Worm (Caenorhabditis elegans) whole organism, midembryonic: ENCODE results near the gene srw-121.

Experiments
- T22C8.4 ChIP-seq: fragments of 200-800 bp; sonication (Bioruptor generic); IDR thresholded peaks from 2 replicates; pipeline ENCODE4 v1.3.6; 2022; ENCODE audit warnings: missing genetic modification characterization, missing compliant biosample characterization
- cog-1 ChIP-seq: sonication (generic microtip); optimal IDR thresholded peaks from 2 replicates; lab custom pipeline; 2016; ENCODE audit warnings: missing genetic modification characterization, missing compliant biosample characterization
- flt-1 ChIP-seq: fragments of 200-800 bp; sonication (Bioruptor generic); IDR thresholded peaks from 2 replicates; pipeline ENCODE4 v1.3.6; 2022; ENCODE audit warnings: missing genetic modification characterization, missing compliant biosample characterization
- klf-2 ChIP-seq: fragments of 200-800 bp; sonication (Bioruptor generic); conservative IDR thresholded peaks from 2 replicates; pipeline ENCODE4 v1.3.6; 2022; ENCODE audit warnings: missing genetic modification reagents, missing genetic modification characterization, missing compliant biosample characterization
- med-1 ChIP-seq: sonication (generic microtip); optimal IDR thresholded peaks from 2 replicates; lab custom pipeline; 2017; ENCODE audit warnings: missing genetic modification characterization, mild to moderate bottlenecking, missing compliant biosample characterization, antibody characterized with exemption, missing genetic modification reagents; ENCODE audit not compliant: insufficient read depth
- ref-1 ChIP-seq: fragments of 200-800 bp; sonication (Bioruptor generic); conservative IDR thresholded peaks from 2 replicates; pipeline ENCODE4 v1.3.6; 2022; ENCODE audit warnings: missing genetic modification reagents, missing genetic modification characterization, missing compliant biosample characterization
- tab-1 ChIP-seq: fragments of 200-800 bp; sonication (Bioruptor generic); IDR thresholded peaks from 2 replicates; pipeline ENCODE4 v1.3.6; 2022; ENCODE audit warnings: missing genetic modification characterization, missing compliant biosample characterization
- ztf-23 ChIP-seq: fragments of 200-800 bp; sonication (Bioruptor generic); IDR thresholded peaks from 2 replicates; pipeline ENCODE4 v1.3.6; 2022; ENCODE audit warnings: missing genetic modification reagents, missing genetic modification characterization, missing compliant biosample characterization
- ztf-29 ChIP-seq: fragments of 200-800 bp; sonication (Bioruptor generic); IDR thresholded peaks from 2 replicates; pipeline ENCODE4 v1.3.6; 2022; ENCODE audit warnings: missing genetic modification reagents, missing genetic modification characterization, missing compliant biosample characterization

Gene srw-121

DNA sequence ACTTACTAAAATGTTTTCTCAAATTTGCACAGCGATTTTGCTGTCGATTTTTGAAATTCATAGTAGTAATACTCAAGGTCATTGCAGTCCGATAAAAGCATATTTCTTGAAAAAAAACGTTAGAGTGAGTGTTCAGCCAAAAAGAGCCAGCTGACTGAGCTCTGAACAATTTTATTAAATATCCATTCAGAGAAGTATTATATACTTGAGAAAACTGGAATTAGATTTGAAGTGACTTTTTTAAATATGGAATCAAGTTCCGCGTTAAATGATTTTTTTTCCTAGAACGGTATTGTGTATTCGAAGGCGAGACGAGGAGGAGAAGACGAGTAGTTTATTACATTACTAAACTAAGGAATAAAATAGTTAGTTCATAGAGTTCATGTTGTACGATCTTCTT lies at the start of gene srw-121:
Gene srw-121 (minus strand): TSS at position 101 of the 400 bp plus-strand sequence.
- TF ChIP-seq tab-1 (GFP tag; lab: Robert Waterston, UW) (no peak), ref-1 (no peak), cog-1 (tag; lab: Kevin White, UChicago) (no peak), klf-2 (GFP tag; lab: Robert Waterston, UW) (no peak)

DNA sequence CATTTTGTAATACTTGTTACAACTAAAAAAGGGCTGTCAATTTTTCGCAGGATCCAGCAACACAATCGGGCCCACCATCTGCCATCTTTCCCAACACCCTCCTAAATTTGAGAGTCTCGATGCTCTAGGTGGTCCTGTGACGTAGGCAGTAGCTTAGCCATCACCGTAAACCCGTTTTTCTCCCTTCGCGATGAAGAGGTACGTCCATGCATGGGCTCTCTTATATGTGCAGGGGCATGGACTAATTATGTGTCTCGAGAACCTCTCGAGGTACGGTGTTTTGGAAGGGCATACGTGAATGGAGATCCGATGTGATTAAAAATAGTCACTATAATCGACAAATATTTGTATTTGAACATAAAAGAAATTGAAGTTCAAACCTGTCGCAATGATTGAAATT lies 49.5 kb upstream of the srw-121 start:
- TF ChIP-seq klf-2 (GFP tag; lab: Robert Waterston, UW) = no peak
- TF ChIP-seq T22C8.4 (GFP tag; lab: Robert Waterston, UW) = no peak
- TF ChIP-seq ztf-29 (GFP tag; lab: Robert Waterston, UW) = no peak
- TF ChIP-seq cog-1 (tag; lab: Kevin White, UChicago) = no peak
- no peak for TF ChIP-seq ref-1
- no peak for TF ChIP-seq tab-1 (GFP tag; lab: Robert Waterston, UW)

DNA sequence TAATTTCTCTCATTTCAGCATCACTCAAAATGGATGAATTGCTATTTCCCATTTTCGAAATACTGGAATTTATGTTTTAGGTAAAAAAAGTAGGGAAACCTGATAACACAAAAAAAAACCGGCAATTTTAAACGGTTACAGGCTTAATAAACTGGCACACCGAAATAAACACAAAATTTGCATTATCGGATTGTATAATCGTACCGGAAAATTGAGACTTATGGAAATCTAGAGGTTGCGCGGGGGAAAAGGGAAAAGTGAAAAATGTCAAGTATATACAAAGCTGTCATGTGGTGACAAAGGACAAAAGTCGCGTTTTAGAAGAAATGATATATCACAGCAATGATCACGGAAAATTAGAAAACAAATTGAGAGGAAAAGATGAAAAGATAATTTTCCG lies 47.9 kb upstream of the srw-121 start, which contains the start of gene chpf-2:
Gene chpf-2 (minus strand): TSS at position 101 of the 400 bp plus-strand sequence.
- TF ChIP-seq ztf-29 (GFP tag; lab: Robert Waterston, UW) (no peak), flt-1 (GFP tag; lab: Robert Waterston, UW) (no peak), ref-1 (no peak), med-1 (no peak), tab-1 (GFP tag; lab: Robert Waterston, UW) (no peak), klf-2 (GFP tag; lab: Robert Waterston, UW) (no peak)

DNA sequence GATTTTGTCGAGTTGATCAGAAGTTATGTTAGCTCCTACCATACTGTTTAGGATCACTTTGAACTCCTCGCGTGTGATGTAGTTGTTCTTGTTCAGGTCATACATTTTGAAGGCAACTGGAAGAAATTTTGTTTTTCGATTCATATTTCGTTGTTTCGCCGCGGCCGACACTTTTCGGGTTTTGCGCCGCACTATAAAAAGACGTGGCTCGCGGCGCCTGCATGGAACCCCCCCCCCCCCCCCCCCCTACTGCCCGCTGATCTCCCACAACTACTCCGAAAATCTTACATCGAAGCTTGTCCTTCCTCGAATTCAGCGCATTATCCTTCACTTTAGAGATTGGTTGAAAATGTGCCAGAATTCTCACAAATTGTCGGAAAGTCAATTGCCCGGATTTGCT lies 46.7 kb upstream of the srw-121 start:
- TF ChIP-seq ztf-23 (GFP tag; lab: Robert Waterston, UW) (no peak), T22C8.4 (GFP tag; lab: Robert Waterston, UW) (no peak), tab-1 (GFP tag; lab: Robert Waterston, UW) (no peak), ztf-29 (GFP tag; lab: Robert Waterston, UW) (no peak), klf-2 (GFP tag; lab: Robert Waterston, UW) (no peak), med-1 (no peak), cog-1 (tag; lab: Kevin White, UChicago) (no peak), ref-1 (no peak), flt-1 (GFP tag; lab: Robert Waterston, UW) (no peak)

DNA sequence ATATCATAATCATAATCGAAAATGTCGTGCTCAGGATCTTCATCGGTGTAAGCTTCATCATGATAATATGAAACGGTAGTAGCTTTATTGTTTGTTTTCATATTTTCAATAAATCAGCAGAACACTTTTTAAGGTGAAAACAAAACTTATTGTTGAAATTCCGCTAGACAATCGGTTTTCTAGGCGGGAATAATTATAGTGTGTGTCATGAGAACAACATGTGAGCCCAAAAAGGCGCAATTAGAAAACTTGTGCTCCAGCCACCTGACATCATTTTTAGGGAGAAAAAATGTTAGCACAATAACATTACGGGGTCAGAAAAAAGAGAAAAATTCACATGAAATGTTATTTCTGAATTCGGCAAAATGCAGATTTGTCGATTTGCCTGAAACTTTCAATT lies 42.9 kb upstream of the srw-121 start, which contains the start of gene srw-8:
Gene srw-8 (minus strand): TSS at position 101 of the 400 bp plus-strand sequence.
- TF ChIP-seq cog-1 (tag; lab: Kevin White, UChicago) (no peak), ztf-29 (GFP tag; lab: Robert Waterston, UW) (no peak), ref-1 (no peak), T22C8.4 (GFP tag; lab: Robert Waterston, UW) (no peak), flt-1 (GFP tag; lab: Robert Waterston, UW) (no peak), ztf-23 (GFP tag; lab: Robert Waterston, UW) (no peak), med-1 (no peak), klf-2 (GFP tag; lab: Robert Waterston, UW) (no peak), tab-1 (GFP tag; lab: Robert Waterston, UW) (no peak)

DNA sequence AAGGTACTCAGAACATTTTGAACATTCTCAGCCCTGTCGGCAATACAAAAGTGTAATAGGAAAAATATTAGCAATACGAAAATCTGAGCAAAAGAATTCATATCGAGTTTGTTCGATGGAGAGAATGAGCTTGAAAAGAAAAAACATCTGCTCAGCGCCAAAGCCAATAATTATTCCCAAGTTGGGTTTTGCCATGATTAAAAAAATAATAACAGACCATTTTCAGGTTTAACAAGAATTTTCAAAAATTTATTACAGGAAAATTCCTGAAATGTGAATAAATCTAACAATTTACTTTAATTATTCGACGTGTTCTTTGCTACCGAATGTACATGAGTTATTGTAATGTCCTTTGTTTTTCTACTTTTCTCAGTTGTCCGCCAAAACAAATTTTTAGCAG lies 41.0 kb upstream of the srw-121 start, which contains the start of gene irld-38:
Gene irld-38 (minus strand): TSS at position 101 of the 400 bp plus-strand sequence.
- TF ChIP-seq ztf-29 (GFP tag; lab: Robert Waterston, UW) = no peak
- no peak for TF ChIP-seq ref-1
- TF ChIP-seq med-1 = no peak
- TF ChIP-seq klf-2 (GFP tag; lab: Robert Waterston, UW) = no peak
- no peak for TF ChIP-seq flt-1 (GFP tag; lab: Robert Waterston, UW)
- no peak for TF ChIP-seq cog-1 (tag; lab: Kevin White, UChicago)
- no peak for TF ChIP-seq T22C8.4 (GFP tag; lab: Robert Waterston, UW)
- no peak for TF ChIP-seq ztf-23 (GFP tag; lab: Robert Waterston, UW)
- no peak for TF ChIP-seq tab-1 (GFP tag; lab: Robert Waterston, UW)

DNA sequence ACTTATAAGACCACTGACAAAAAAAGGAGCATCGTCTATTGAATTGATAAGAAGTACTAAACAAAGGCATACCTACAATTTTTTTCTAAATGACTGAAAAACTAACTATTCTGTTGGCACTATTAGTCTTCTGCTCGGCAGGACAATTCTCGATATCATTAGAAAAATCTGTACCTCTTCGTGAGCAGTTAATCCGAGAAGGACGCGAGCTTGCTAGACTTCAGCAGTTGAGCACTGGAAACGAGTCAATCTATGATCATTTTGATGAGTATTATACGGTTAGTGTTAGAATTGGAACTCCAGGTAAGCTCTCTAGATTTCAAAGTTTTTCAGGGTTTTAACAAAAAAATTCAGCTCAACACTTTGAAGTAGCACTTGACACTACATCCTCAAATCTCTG lies 36.8 kb upstream of the srw-121 start, which contains the start of gene asp-7:
Gene asp-7 (plus strand): TSS at position 81 of the 400 bp plus-strand sequence.
- TF ChIP-seq ref-1 (no peak), ztf-23 (GFP tag; lab: Robert Waterston, UW) (no peak), cog-1 (tag; lab: Kevin White, UChicago) (no peak), ztf-29 (GFP tag; lab: Robert Waterston, UW) (no peak), klf-2 (GFP tag; lab: Robert Waterston, UW) (no peak), flt-1 (GFP tag; lab: Robert Waterston, UW) (no peak), tab-1 (GFP tag; lab: Robert Waterston, UW) (no peak), T22C8.4 (GFP tag; lab: Robert Waterston, UW) (no peak), med-1 (no peak)

DNA sequence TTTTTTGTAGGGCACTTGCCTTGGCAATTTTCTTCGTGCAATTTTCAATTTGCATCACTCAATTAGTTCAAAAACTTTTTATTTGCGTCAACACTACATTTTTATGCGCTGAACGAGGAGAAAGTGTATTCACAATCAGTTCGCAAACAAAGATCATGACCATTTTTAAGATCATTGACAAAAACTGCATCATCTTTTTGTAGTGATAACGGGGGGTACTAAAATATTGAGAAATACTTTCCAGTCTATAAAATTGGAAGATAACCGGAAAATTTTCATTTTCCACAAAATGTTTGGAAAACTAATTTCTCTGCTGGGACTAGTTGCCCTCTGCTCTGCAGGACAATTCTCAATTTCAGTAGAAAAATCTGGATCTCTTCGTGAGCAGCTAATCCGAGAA lies 32.9 kb upstream of the srw-121 start, which contains the start of gene asp-8:
Gene asp-8 (plus strand): TSS at position 276 of the 400 bp plus-strand sequence.
- no peak for TF ChIP-seq T22C8.4 (GFP tag; lab: Robert Waterston, UW)
- TF ChIP-seq flt-1 (GFP tag; lab: Robert Waterston, UW) = no peak
- TF ChIP-seq ztf-23 (GFP tag; lab: Robert Waterston, UW) = no peak
- TF ChIP-seq klf-2 (GFP tag; lab: Robert Waterston, UW) = no peak
- TF ChIP-seq ztf-29 (GFP tag; lab: Robert Waterston, UW) = no peak

DNA sequence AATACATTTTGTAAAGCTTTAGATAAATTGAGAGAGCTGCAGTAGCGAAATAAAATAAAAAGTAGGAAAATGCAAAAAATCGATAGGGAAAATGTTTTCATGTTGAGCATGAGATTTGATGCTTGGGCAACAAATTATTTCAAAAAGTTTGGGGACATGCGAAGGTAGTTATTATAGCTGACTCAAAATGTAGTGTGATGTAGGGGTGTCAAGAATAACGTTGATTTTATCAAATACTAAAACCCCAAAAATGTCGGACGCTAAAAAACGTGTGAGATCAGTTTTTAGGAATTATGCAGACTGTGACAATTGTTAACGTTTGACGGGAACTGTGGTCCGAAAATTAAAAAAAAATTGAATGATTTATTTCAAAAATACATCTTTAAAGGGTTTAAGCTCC lies 29.9 kb upstream of the srw-121 start, which contains the start of gene irld-12:
Gene irld-12 (minus strand): TSS at position 101 of the 400 bp plus-strand sequence.
- TF ChIP-seq ztf-23 (GFP tag; lab: Robert Waterston, UW) (no peak), flt-1 (GFP tag; lab: Robert Waterston, UW) (no peak), T22C8.4 (GFP tag; lab: Robert Waterston, UW) (no peak), ref-1 (no peak), med-1 (no peak), ztf-29 (GFP tag; lab: Robert Waterston, UW) (no peak), tab-1 (GFP tag; lab: Robert Waterston, UW) (no peak), cog-1 (tag; lab: Kevin White, UChicago) (no peak), klf-2 (GFP tag; lab: Robert Waterston, UW) (no peak)

DNA sequence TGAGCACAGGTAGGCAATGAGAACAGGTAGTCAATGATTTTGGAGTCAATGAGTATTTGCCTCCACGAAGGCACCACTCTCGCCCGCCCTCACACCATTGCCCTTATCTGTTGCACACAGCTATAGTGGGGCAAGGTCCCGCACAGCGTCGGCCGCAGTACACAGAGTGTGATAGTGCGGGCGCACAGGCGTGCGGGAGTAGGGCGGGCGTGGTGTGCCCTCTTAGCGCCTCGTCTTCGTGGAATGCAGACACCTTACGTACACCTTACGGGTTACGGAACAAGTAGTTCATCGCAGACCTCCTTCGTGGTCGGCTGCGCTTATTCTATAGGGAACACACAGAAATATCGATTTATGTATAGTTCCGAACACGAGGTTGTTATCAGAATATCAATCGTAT lies 26.5 kb upstream of the srw-121 start:
- TF ChIP-seq tab-1 (GFP tag; lab: Robert Waterston, UW) (no peak), T22C8.4 (GFP tag; lab: Robert Waterston, UW) (no peak), med-1 (no peak)
